Fruit fly (Drosophila melanogaster): ENCODE data around the gene CG46466.
A peak's percentile ranks its signal among the peaks of the same experiment; 100 is the strongest.

Gene CG46466

DNA sequence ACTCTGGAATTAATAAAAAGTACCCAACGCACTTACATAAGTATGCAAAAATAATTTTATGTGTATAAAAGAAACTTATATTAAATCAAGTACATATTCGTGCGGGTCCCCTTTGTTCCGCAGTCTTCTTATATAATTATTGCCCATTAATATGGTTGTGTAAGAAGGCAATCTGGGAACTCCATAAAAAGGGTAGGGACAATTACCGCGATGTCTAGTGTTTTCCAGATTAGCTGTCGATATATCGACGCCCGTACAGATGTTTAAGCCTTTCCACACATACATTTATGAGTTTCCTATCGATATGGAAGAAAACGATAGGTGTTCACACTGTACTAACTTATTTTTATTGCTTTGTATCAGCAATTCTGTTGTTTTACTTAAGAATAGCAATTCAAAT lies 33.7 kb upstream of the CG46466 start (continued):
- TF ChIP-seq CG18476 (GFP tag; optimal IDR thresholded peaks at IDR 0.05) (no peak), CG11696 (GFP tag; IDR thresholded peaks at IDR 0.05) (no peak; the same call in 1 of the 2 replicates), CG7963 (GFP tag; IDR thresholded peaks at IDR 0.05; ENCODE audit: partially characterized antibody) (no peak; the same call in 2 of the 3 replicates), Opbp (GFP tag; IDR thresholded peaks at IDR 0.05; ENCODE audit: partially characterized antibody) (no peak), CG1792 (GFP tag; optimal IDR thresholded peaks at IDR 0.05) (no peak), MBD-R2 (GFP tag; IDR thresholded peaks at IDR 0.05) (peak; percentile 62; the same call in 1 of the 2 replicates), mam (GFP tag; optimal IDR thresholded peaks at IDR 0.05) (peak; percentile 59), inv (GFP tag; IDR thresholded peaks at IDR 0.05; ENCODE audit: partially characterized antibody) (peak; percentile 95), wdn (GFP tag; IDR thresholded peaks at IDR 0.05) (no peak), Sin3A (optimal IDR thresholded peaks at IDR 0.05) (no peak), gem (tag; optimal IDR thresholded peaks at IDR 0.05) (peak; percentile 31), dysf (GFP tag; IDR thresholded peaks at IDR 0.05) (no peak), tap (tag; optimal IDR thresholded peaks at IDR 0.05) (peak; percentile 14), CG12071 (GFP tag; optimal IDR thresholded peaks at IDR 0.05) (no peak), dati (GFP tag; IDR thresholded peaks at IDR 0.05) (no peak), Bgb (GFP tag; IDR thresholded peaks at IDR 0.05; ENCODE audit: partially characterized antibody) (peak; percentile 98; the same call in 1 of the 2 replicates), sima (GFP tag; optimal IDR thresholded peaks at IDR 0.05) (no peak), CG3407 (GFP tag; optimal IDR thresholded peaks at IDR 0.05) (no peak), B-H2 (GFP tag; optimal IDR thresholded peaks at IDR 0.05) (peak; percentile 60), CG17612 (GFP tag; IDR thresholded peaks at IDR 0.05) (no peak), CG2875 (GFP tag; optimal IDR thresholded peaks at IDR 0.05) (no peak), Bteb2 (GFP tag; optimal IDR thresholded peaks at IDR 0.05) (no peak), CG1603 (tag; optimal IDR thresholded peaks at IDR 0.05) (peak; percentile 85), CG31388 (GFP tag; optimal IDR thresholded peaks at IDR 0.05) (no peak), CG31365 (tag; optimal IDR thresholded peaks at IDR 0.05) (no peak), CG1832 (GFP tag; optimal IDR thresholded peaks at IDR 0.05) (no peak), H15 (GFP tag; IDR thresholded peaks at IDR 0.05) (no peak), CG3281 (GFP tag; optimal IDR thresholded peaks at IDR 0.05) (peak; percentile 26), Nf-YA (GFP tag; IDR thresholded peaks at IDR 0.05) (no peak), GATAe (GFP tag; conservative IDR thresholded peaks at IDR 0.05) (no peak; the same call in 1 of the 2 replicates), gcm (GFP tag; optimal IDR thresholded peaks at IDR 0.05) (peak; percentile 47), Hmx (GFP tag; optimal IDR thresholded peaks at IDR 0.05) (no peak), CG11093 (GFP tag; IDR thresholded peaks at IDR 0.05) (no peak), pzg (GFP tag; optimal IDR thresholded peaks at IDR 0.05) (peak; percentile 89), D (optimal IDR thresholded peaks at IDR 0.05) (no peak), D (GFP tag; optimal IDR thresholded peaks at IDR 0.05) (no peak), maf-S (GFP tag; optimal IDR thresholded peaks at IDR 0.05) (no peak), CG12744 (GFP tag; optimal IDR thresholded peaks at IDR 0.05) (no peak), gfzf (GFP tag; optimal IDR thresholded peaks at IDR 0.05) (peak; percentile 24), insv (GFP tag; optimal IDR thresholded peaks at IDR 0.05) (no peak), Dll (GFP tag; IDR thresholded peaks at IDR 0.05; ENCODE audit: partially characterized antibody) (peak; percentile 92), Hand (GFP tag; optimal IDR thresholded peaks at IDR 0.05) (no peak), MESR4 (GFP tag; optimal IDR thresholded peaks at IDR 0.05) (peak; percentile 21), Asciz (GFP tag; optimal IDR thresholded peaks at IDR 0.05) (no peak), CG17829 (tag; optimal IDR thresholded peaks at IDR 0.05) (peak; percentile 56), CG12942 (GFP tag; optimal IDR thresholded peaks at IDR 0.05) (no peak), Dip3 (GFP tag; optimal IDR thresholded peaks at IDR 0.05) (peak; percentile 41), CG17361 (GFP tag; IDR thresholded peaks at IDR 0.05) (0 out of 3 replicates have a peak, but pooled peaks have one; percentile 32), pb (GFP tag; optimal IDR thresholded peaks at IDR 0.05) (no peak), CG33557 (GFP tag; optimal IDR thresholded peaks at IDR 0.05) (no peak), CG9797 (GFP tag; optimal IDR thresholded peaks at IDR 0.05) (no peak)

Measured in whole organism, embryonic.